Fruit fly (Drosophila melanogaster): ENCODE results near the gene CG3744.

Gene CG3744

DNA sequence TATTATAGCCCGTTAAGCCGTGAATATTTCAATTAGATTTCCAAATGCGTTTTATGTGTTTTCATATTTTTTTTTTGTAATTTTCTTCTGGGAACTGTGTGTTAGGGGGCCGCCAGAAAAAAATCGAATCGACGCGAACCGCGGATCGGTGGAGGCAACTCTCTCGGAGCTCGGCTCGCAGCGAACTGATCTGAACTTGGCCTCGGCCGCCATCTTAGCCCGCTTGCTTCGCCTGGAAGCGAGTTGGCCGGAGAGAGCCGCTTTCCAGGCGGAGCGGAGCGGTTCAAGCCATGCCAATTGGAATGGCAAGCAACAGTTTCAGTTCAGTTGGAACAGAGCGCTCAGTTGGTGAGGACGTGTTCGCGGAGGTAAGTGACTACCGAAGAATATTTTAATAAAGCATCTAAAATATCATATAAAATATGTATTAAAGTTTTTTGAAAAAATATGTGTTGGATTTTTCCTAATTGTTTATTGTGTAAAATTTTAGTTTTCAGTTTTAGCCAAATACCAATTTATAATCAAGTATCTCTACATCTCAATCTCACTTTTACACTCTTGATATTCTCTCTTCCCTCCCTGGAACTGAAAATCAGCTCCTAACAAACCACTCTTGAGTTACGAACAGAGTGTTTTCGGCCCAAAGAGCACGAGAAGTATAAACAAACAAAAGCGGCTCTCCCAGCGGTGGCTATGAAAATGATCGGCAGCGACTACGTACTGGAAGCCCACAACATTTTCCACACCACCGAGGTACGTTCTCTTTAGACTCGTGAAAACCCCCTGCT is 18.2 kb upstream of the CG3744 start, which contains the start of the genes CG31121 and CG11069 (continued):
- TF ChIP-seq zfh1 (GFP tag; IDR thresholded peaks at IDR 0.05), result 0 out of 3 replicates have a peak, but pooled peaks have one; percentile 24
- peak; percentile 31 for TF ChIP-seq Elba2 (GFP tag; optimal IDR thresholded peaks at IDR 0.05)
- 0 out of 2 replicates have a peak, but pooled peaks have one; percentile 23 for TF ChIP-seq slbo (GFP tag; IDR thresholded peaks at IDR 0.05)
- TF ChIP-seq CG4282 (GFP tag; optimal IDR thresholded peaks at IDR 0.05), result no peak
- TF ChIP-seq cato (GFP tag; optimal IDR thresholded peaks at IDR 0.05; ENCODE audit: borderline replicate concordance), result no peak
- peak in 1 of 2 experiments; percentile 88 for TF ChIP-seq insv (GFP tag; optimal IDR thresholded peaks at IDR 0.05)
- peak; percentile 24 for TF ChIP-seq pros (GFP tag; optimal IDR thresholded peaks at IDR 0.05)
- no peak for TF ChIP-seq CG8290 (GFP tag; optimal IDR thresholded peaks at IDR 0.05)
- no peak for TF ChIP-seq CG8290 (tag; optimal IDR thresholded peaks at IDR 0.05)
- TF ChIP-seq Jarid2 (GFP tag; optimal IDR thresholded peaks at IDR 0.05), result peak; percentile 80
- TF ChIP-seq Drgx (GFP tag; IDR thresholded peaks at IDR 0.05), result peak; percentile 45; the same call in 1 of the 2 replicates
- peak; percentile 31 for TF ChIP-seq Med (GFP tag)
- TF ChIP-seq CG12071 (GFP tag; optimal IDR thresholded peaks at IDR 0.05), result no peak
- peak; percentile 38 for TF ChIP-seq CG5180 (GFP tag; optimal IDR thresholded peaks at IDR 0.05)
- no peak for TF ChIP-seq sd (tag; optimal IDR thresholded peaks at IDR 0.05)
- peak; percentile 12; the same call in 1 of the 3 replicates for TF ChIP-seq gce (GFP tag; IDR thresholded peaks at IDR 0.05)
- 0 out of 3 replicates have a peak, but pooled peaks have one; percentile 15 for TF ChIP-seq CG16813 (GFP tag; IDR thresholded peaks at IDR 0.05; ENCODE audit: partially characterized antibody)
- peak; percentile 15; the same call in 1 of the 3 replicates for TF ChIP-seq ci (GFP tag; IDR thresholded peaks at IDR 0.05)
- TF ChIP-seq Xrp1 (GFP tag; IDR thresholded peaks at IDR 0.05), result 0 out of 2 replicates have a peak, but pooled peaks have one; percentile 5
- 0 out of 2 replicates have a peak, but pooled peaks have one; percentile 14 for TF ChIP-seq seq (GFP tag; IDR thresholded peaks at IDR 0.05)
- TF ChIP-seq prd (optimal IDR thresholded peaks at IDR 0.05), result no peak
- TF ChIP-seq prd (GFP tag; IDR thresholded peaks at IDR 0.05), result 0 out of 3 replicates have a peak, but pooled peaks have one; percentile 14
- TF ChIP-seq CG12391 (tag; optimal IDR thresholded peaks at IDR 0.05), result peak; percentile 30
- TF ChIP-seq nom (GFP tag; optimal IDR thresholded peaks at IDR 0.05), result peak; percentile 41
- TF ChIP-seq bbx (GFP tag; IDR thresholded peaks at IDR 0.05; ENCODE audit: partially characterized antibody), result peak; percentile 45
- peak; percentile 66 to 84 for TF ChIP-seq Trl (optimal IDR thresholded peaks at IDR 0.05)
- no peak for TF ChIP-seq Trl (GFP tag; optimal IDR thresholded peaks at IDR 0.05)
- no peak for TF ChIP-seq CG10979 (tag; optimal IDR thresholded peaks at IDR 0.05)
- 0 out of 3 replicates have a peak, but pooled peaks have one; percentile 20 for TF ChIP-seq so (GFP tag; IDR thresholded peaks at IDR 0.05)
- TF ChIP-seq gsb (GFP tag; IDR thresholded peaks at IDR 0.05), result no peak
- peak; percentile 61 for TF ChIP-seq phol (tag; optimal IDR thresholded peaks at IDR 0.05)
- no peak for TF ChIP-seq Dp (GFP tag; optimal IDR thresholded peaks at IDR 0.05)

DNA sequence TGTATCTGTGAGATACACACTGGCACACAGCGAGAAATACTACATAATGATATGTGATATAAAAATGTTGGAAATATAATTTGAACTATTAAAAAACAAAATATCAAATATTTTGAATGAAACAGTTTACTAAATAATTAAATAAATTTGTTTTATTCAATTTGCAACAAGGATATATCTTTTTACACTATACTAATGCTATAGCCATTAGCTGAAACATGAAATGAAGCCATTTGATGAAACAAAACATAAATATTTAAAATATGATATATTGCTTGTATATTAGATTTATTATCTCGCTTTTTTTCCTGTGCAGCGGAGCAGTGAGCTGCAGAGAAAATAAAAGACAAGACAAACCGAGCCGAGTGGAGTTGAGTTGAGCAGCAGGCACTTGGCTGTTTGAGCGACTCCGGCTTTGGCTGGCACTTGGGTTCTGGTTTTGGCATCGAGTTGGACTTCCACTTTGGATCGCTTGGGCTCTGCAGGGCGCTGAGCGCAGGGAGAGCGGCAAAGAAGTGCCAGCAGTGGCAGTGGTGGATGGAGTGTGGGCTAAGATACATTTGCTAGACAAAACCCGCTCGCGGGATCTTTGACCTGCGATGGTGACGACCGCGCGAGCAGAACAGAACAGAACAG is 17.0 kb upstream of the CG3744 start:
- TF ChIP-seq Opbp (GFP tag; IDR thresholded peaks at IDR 0.05; ENCODE audit: partially characterized antibody) (no peak), MESR4 (GFP tag; optimal IDR thresholded peaks at IDR 0.05) (no peak), disco-r (GFP tag; optimal IDR thresholded peaks at IDR 0.05) (no peak), CG3726 (GFP tag; IDR thresholded peaks at IDR 0.05) (no peak), tna (GFP tag; IDR thresholded peaks at IDR 0.05; ENCODE audit: partially characterized antibody) (no peak), slou (GFP tag; optimal IDR thresholded peaks at IDR 0.05) (no peak), gsb (GFP tag; IDR thresholded peaks at IDR 0.05) (no peak), CG15601 (tag; optimal IDR thresholded peaks at IDR 0.05) (peak; percentile 84), CG13123 (GFP tag; optimal IDR thresholded peaks at IDR 0.05) (no peak), CG34376 (GFP tag; optimal IDR thresholded peaks at IDR 0.05) (no peak), CG11504 (tag; optimal IDR thresholded peaks at IDR 0.05) (peak; percentile 90), CG10274 (GFP tag; optimal IDR thresholded peaks at IDR 0.05) (peak; percentile 2), YL-1 (GFP tag; optimal IDR thresholded peaks at IDR 0.05) (no peak), CG12942 (GFP tag; optimal IDR thresholded peaks at IDR 0.05) (peak; percentile 52), BtbVII (GFP tag; optimal IDR thresholded peaks at IDR 0.05) (peak; percentile 70), da (GFP tag; optimal IDR thresholded peaks at IDR 0.05) (no peak), Sry-δ (GFP tag; optimal IDR thresholded peaks at IDR 0.05) (no peak), Stat92E (GFP tag; optimal IDR thresholded peaks at IDR 0.05) (peak in 1 of 3 experiments; percentile 38)

All from whole organism, embryonic.